Worm (Caenorhabditis elegans): ENCODE measurements around the gene clec-9.

DNA sequence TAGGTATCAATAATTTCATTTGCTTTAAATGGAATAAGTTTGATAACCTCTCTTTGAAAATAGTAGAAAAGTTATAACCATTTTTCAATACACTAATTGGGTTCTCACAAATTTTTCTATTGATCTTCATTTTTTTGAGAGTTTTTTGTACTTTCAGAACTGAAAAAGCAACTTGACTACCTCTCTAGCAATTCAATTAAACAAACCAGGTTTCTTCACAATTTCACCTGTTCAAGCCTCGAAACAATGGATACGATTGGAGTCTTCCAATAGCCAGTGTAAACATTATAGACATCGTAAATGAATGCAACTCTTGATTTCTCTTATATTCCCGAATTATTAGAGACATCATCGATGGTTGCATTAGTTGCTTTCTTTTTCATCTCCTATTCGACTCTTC lies 23.5 kb upstream of the clec-9 start, which contains the start of gene srz-99:
- TF ChIP-seq aly-2 (tag; optimal IDR thresholded peaks at IDR 0.05) (no peak), snpc-4 (tag; optimal IDR thresholded peaks at IDR 0.05) (no peak), ceh-62 (tag; optimal IDR thresholded peaks at IDR 0.05) (no peak), zfp-2 (tag; optimal IDR thresholded peaks at IDR 0.05) (no peak), lin-39 (tag; optimal IDR thresholded peaks at IDR 0.05) (no peak), unc-62 (GFP tag; optimal IDR thresholded peaks at IDR 0.05 in 1 of 2) (no peak), unc-62 (tag; optimal IDR thresholded peaks at IDR 0.05) (no peak), pha-4 (GFP tag; IDR thresholded peaks at IDR 0.05) (no peak), pha-4 (tag; optimal IDR thresholded peaks at IDR 0.05) (no peak), ama-1 (optimal IDR thresholded peaks at IDR 0.05) (no peak), sdz-12 (GFP tag; optimal IDR thresholded peaks at IDR 0.05) (no peak), dve-1 (tag; optimal IDR thresholded peaks at IDR 0.05; ENCODE audit: insufficient read depth) (no peak), R02D3.7 (tag; optimal IDR thresholded peaks at IDR 0.05) (no peak), T20F7.1 (GFP tag; optimal IDR thresholded peaks at IDR 0.05) (no peak), unc-130 (GFP tag; optimal IDR thresholded peaks at IDR 0.05) (no peak)
